Worm (Caenorhabditis elegans) whole organism, L1 larva: ENCODE data around the gene T10B5.4.
A peak's percentile ranks its signal among the peaks of the same experiment; 100 is the strongest.

Experiments
- C04F5.9 ChIP-seq: sonication (generic microtip); optimal IDR thresholded peaks from 2 replicates; lab custom pipeline; 2016; ENCODE audit warnings: missing genetic modification characterization, missing compliant biosample characterization
- F16B12.6 ChIP-seq: fragments of 150-350 bp; optimal IDR thresholded peaks from 2 replicates; lab custom pipeline; 2014; ENCODE audit warnings: missing biosample characterization, missing genetic modification characterization
- aha-1 ChIP-seq: fragments of 150-350 bp; optimal IDR thresholded peaks from 2 replicates; lab custom pipeline; 2014; ENCODE audit warnings: missing biosample characterization, missing genetic modification characterization
- aly-2 ChIP-seq: fragments of 150-350 bp; optimal IDR thresholded peaks from 2 replicates; lab custom pipeline; 2014; ENCODE audit warnings: missing biosample characterization, missing genetic modification characterization
- ama-1 ChIP-seq: fragments of 150-350 bp; optimal IDR thresholded peaks from 2 replicates; lab custom pipeline; 2014
- blmp-1 ChIP-seq: fragments of 150-350 bp; optimal IDR thresholded peaks from 2 replicates; lab custom pipeline; 2014; ENCODE audit warnings: missing biosample characterization, missing genetic modification characterization
- ceh-63 ChIP-seq: fragments of 200-800 bp; sonication (Bioruptor generic); optimal IDR thresholded peaks from 2 replicates; lab custom pipeline; 2018; ENCODE audit warnings: mild to moderate bottlenecking, missing genetic modification characterization, missing compliant biosample characterization
- ceh-8 ChIP-seq: fragments of 200-800 bp; sonication (Bioruptor generic); optimal IDR thresholded peaks from 2 replicates; lab custom pipeline; 2018; ENCODE audit warnings: mild to moderate bottlenecking, missing genetic modification characterization, moderate library complexity, missing compliant biosample characterization
- ceh-82 ChIP-seq, 3 experiments: fragments of 150-350 bp in 1 of 3; sonication (generic microtip) in 2 of 3; optimal IDR thresholded peaks; 2 replicates each; lab custom pipeline; 2014 to 2017; ENCODE audit warnings: missing biosample characterization in 3 of 3, missing genetic modification characterization in 3 of 3
- ceh-88 ChIP-seq: fragments of 200-800 bp; sonication (Bioruptor generic); IDR thresholded peaks from 2 replicates; pipeline ENCODE4 v1.3.6; 2022; ENCODE audit warnings: missing genetic modification characterization, missing compliant biosample characterization
- ces-1 ChIP-seq: fragments of 150-350 bp; optimal IDR thresholded peaks from 2 replicates; lab custom pipeline; 2014; ENCODE audit warnings: missing biosample characterization, missing genetic modification reagents, missing genetic modification characterization
- efl-1 ChIP-seq, 4 experiments: fragments of 150-350 bp; optimal IDR thresholded peaks in 3 of 4; peaks in 1 of 4; 1 replicate in 1 of 4; 2 replicates in 3 of 4; lab custom pipeline; 2014; ENCODE audit warnings: missing biosample characterization in 2 of 4, missing genetic modification characterization in 2 of 4, missing genetic modification reagents in 2 of 4
- efl-3 ChIP-seq: fragments of 200-800 bp; sonication (Bioruptor generic); optimal IDR thresholded peaks from 2 replicates; lab custom pipeline; 2018; ENCODE audit warnings: mild to moderate bottlenecking, missing genetic modification characterization, missing compliant biosample characterization
- egl-13 ChIP-seq: sonication (generic microtip); optimal IDR thresholded peaks from 2 replicates; lab custom pipeline; 2016; ENCODE audit warnings: missing genotype, missing genetic modification reagents, missing genetic modification characterization, missing compliant biosample characterization
- egl-27 ChIP-seq, 2 experiments: fragments of 150-350 bp in 1 of 2; sonication (generic microtip); optimal IDR thresholded peaks; 3 replicates each; lab custom pipeline; 2017 to 2018; ENCODE audit warnings: missing biosample characterization in 2 of 2, missing genetic modification characterization in 2 of 2, missing genetic modification reagents in 2 of 2
- elt-3 ChIP-seq, 6 experiments: fragments of 150-350 bp in 1 of 6; sonication (generic microtip); optimal IDR thresholded peaks; 2 replicates each; lab custom pipeline; 2017 to 2018; ENCODE audit warnings: missing biosample characterization in 6 of 6, missing genetic modification characterization in 6 of 6, inconsistent platforms in 1 of 6
- fkh-10 ChIP-seq: sonication (generic microtip); optimal IDR thresholded peaks from 2 replicates; lab custom pipeline; 2017; ENCODE audit warnings: missing biosample characterization, missing genetic modification reagents, missing genetic modification characterization
- fkh-8 ChIP-seq: sonication (generic microtip); optimal IDR thresholded peaks from 2 replicates; lab custom pipeline; 2016; ENCODE audit warnings: mild to moderate bottlenecking, missing genetic modification characterization, missing compliant biosample characterization
- fos-1 ChIP-seq: fragments of 150-350 bp; optimal IDR thresholded peaks from 2 replicates; lab custom pipeline; 2014; ENCODE audit warnings: missing biosample characterization, missing genetic modification characterization
- grh-1 ChIP-seq: fragments of 200-800 bp; sonication (Bioruptor generic); IDR thresholded peaks from 2 replicates; pipeline ENCODE4 v1.3.6; 2022; ENCODE audit warnings: missing genetic modification reagents, missing genetic modification characterization, missing compliant biosample characterization
- hlh-4 ChIP-seq: sonication (generic microtip); optimal IDR thresholded peaks from 2 replicates; lab custom pipeline; 2016; ENCODE audit warnings: mild to moderate bottlenecking, missing genetic modification characterization, missing compliant biosample characterization
- jun-1 ChIP-seq: fragments of 150-350 bp; optimal IDR thresholded peaks from 2 replicates; lab custom pipeline; 2014; ENCODE audit warnings: missing biosample characterization, missing genetic modification reagents, missing genetic modification characterization
- lin-14 ChIP-seq: fragments of 200-800 bp; sonication (Bioruptor generic); optimal IDR thresholded peaks from 2 replicates; lab custom pipeline; 2018; ENCODE audit warnings: mild to moderate bottlenecking, missing genetic modification characterization, moderate library complexity, missing compliant biosample characterization
- lin-35 ChIP-seq, 2 experiments: fragments of 150-350 bp; optimal IDR thresholded peaks; 2 replicates each; lab custom pipeline; 2014; ENCODE audit warnings: missing biosample characterization in 2 of 2, missing genetic modification characterization in 2 of 2, missing genetic modification reagents in 2 of 2
- lin-39 ChIP-seq: fragments of 150-350 bp; optimal IDR thresholded peaks from 2 replicates; lab custom pipeline; 2014; ENCODE audit warnings: missing biosample characterization, missing genetic modification reagents, missing genetic modification characterization
- lir-3 ChIP-seq: sonication (generic microtip); optimal IDR thresholded peaks from 2 replicates; lab custom pipeline; 2016; ENCODE audit warnings: mild to moderate bottlenecking, missing genetic modification characterization, moderate library complexity, missing compliant biosample characterization; ENCODE audit not compliant: poor library complexity
- lsy-2 ChIP-seq, 2 experiments: fragments of 150-350 bp; optimal IDR thresholded peaks; 2 replicates each; lab custom pipeline; 2014; ENCODE audit warnings: missing biosample characterization in 2 of 2, missing genetic modification characterization in 2 of 2
- mab-9 ChIP-seq: fragments of 200-800 bp; sonication (Bioruptor generic); IDR thresholded peaks from 2 replicates; pipeline ENCODE4 v1.3.6; 2022; ENCODE audit warnings: missing genetic modification reagents, missing genetic modification characterization, missing compliant biosample characterization
- mef-2 ChIP-seq: fragments of 150-350 bp; optimal IDR thresholded peaks from 2 replicates; lab custom pipeline; 2014; ENCODE audit warnings: missing biosample characterization, missing genetic modification characterization
- nhr-11 ChIP-seq: fragments of 150-350 bp; optimal IDR thresholded peaks from 2 replicates; lab custom pipeline; 2014; ENCODE audit warnings: missing biosample characterization, missing genetic modification characterization
- nhr-19 ChIP-seq: fragments of 200-800 bp; sonication (Bioruptor generic); conservative IDR thresholded peaks from 2 replicates; pipeline ENCODE4 v1.3.6; 2022; ENCODE audit warnings: missing genetic modification characterization, missing compliant biosample characterization
- nhr-237 ChIP-seq: fragments of 150-350 bp; optimal IDR thresholded peaks from 2 replicates; lab custom pipeline; 2014; ENCODE audit warnings: missing biosample characterization, missing genetic modification characterization
- nhr-47 ChIP-seq: sonication (generic microtip); optimal IDR thresholded peaks from 2 replicates; lab custom pipeline; 2016; ENCODE audit warnings: mild to moderate bottlenecking, missing genetic modification characterization, moderate library complexity, missing compliant biosample characterization
- nhr-71 ChIP-seq: sonication (generic microtip); optimal IDR thresholded peaks from 2 replicates; lab custom pipeline; 2016; ENCODE audit warnings: mild to moderate bottlenecking, missing genetic modification characterization, moderate library complexity, missing compliant biosample characterization
- nhr-77 ChIP-seq: fragments of 150-350 bp; optimal IDR thresholded peaks from 2 replicates; lab custom pipeline; 2014; ENCODE audit warnings: missing biosample characterization, missing genetic modification characterization
- nhr-85 ChIP-seq: sonication (generic microtip); peaks from one replicate; lab custom pipeline; 2016; ENCODE audit warnings: missing genetic modification characterization, inconsistent platforms, missing compliant biosample characterization
- pag-3 ChIP-seq: sonication (generic microtip); optimal IDR thresholded peaks from 2 replicates; lab custom pipeline; 2017; ENCODE audit warnings: missing genetic modification characterization, mild to moderate bottlenecking, missing compliant biosample characterization, antibody characterized with exemption, borderline replicate concordance; ENCODE audit not compliant: insufficient read depth
- pqm-1 ChIP-seq: sonication (generic microtip); optimal IDR thresholded peaks from 3 replicates; lab custom pipeline; 2017; ENCODE audit warnings: missing biosample characterization, missing genetic modification characterization
- rnt-1 ChIP-seq: sonication (generic microtip); optimal IDR thresholded peaks from 2 replicates; lab custom pipeline; 2016; ENCODE audit warnings: mild to moderate bottlenecking, missing genetic modification characterization, moderate library complexity, missing compliant biosample characterization
- skn-1 ChIP-seq: fragments of 150-350 bp; optimal IDR thresholded peaks from 2 replicates; lab custom pipeline; 2014; ENCODE audit warnings: missing biosample characterization, missing genetic modification characterization
- sox-4 ChIP-seq: sonication (generic microtip); optimal IDR thresholded peaks from 2 replicates; lab custom pipeline; 2016; ENCODE audit warnings: missing genetic modification characterization, missing compliant biosample characterization
- sptf-1 ChIP-seq: fragments of 150-350 bp; optimal IDR thresholded peaks from 2 replicates; lab custom pipeline; 2014; ENCODE audit warnings: missing biosample characterization, missing genetic modification characterization
- sup-37 ChIP-seq: fragments of 200-800 bp; sonication (Bioruptor generic); optimal IDR thresholded peaks from 2 replicates; lab custom pipeline; 2018; ENCODE audit warnings: mild to moderate bottlenecking, missing genetic modification characterization, missing compliant biosample characterization
- tbx-2 ChIP-seq: sonication (generic microtip); optimal IDR thresholded peaks from 2 replicates; lab custom pipeline; 2016; ENCODE audit warnings: missing genetic modification characterization, missing compliant biosample characterization
- tlp-1 ChIP-seq: fragments of 150-350 bp; optimal IDR thresholded peaks from 2 replicates; lab custom pipeline; 2014; ENCODE audit warnings: missing biosample characterization, missing genetic modification characterization
- unc-130 ChIP-seq: fragments of 150-350 bp; optimal IDR thresholded peaks from 2 replicates; lab custom pipeline; 2017; ENCODE audit warnings: missing biosample characterization, missing genetic modification characterization, inconsistent platforms
- unc-62 ChIP-seq: fragments of 150-350 bp; optimal IDR thresholded peaks from 2 replicates; lab custom pipeline; 2014; ENCODE audit warnings: missing biosample characterization, missing genetic modification reagents, missing genetic modification characterization
- unc-86 ChIP-seq: sonication (generic microtip); optimal IDR thresholded peaks from 2 replicates; lab custom pipeline; 2016; ENCODE audit warnings: missing genetic modification characterization, missing compliant biosample characterization
- unc-98 ChIP-seq: fragments of 200-800 bp; sonication (Bioruptor generic); IDR thresholded peaks from 2 replicates; pipeline ENCODE4 v1.3.6; 2022; ENCODE audit warnings: missing genetic modification characterization, missing compliant biosample characterization
- xbp-1 ChIP-seq: sonication (generic microtip); optimal IDR thresholded peaks from 2 replicates; lab custom pipeline; 2016; ENCODE audit warnings: missing genetic modification characterization, missing compliant biosample characterization
- zip-4 ChIP-seq: fragments of 200-800 bp; sonication (Bioruptor generic); optimal IDR thresholded peaks from 2 replicates; lab custom pipeline; 2018; ENCODE audit warnings: mild to moderate bottlenecking, missing genetic modification characterization, moderate library complexity, missing compliant biosample characterization
- ztf-11 ChIP-seq, 2 experiments: sonication (generic microtip); optimal IDR thresholded peaks; 2 replicates each; lab custom pipeline; 2016 to 2017; ENCODE audit warnings: missing genetic modification characterization in 2 of 2, missing biosample characterization in 1 of 2, missing compliant biosample characterization in 1 of 2

Gene T10B5.4

ce11 chrV:1871768-1872296, at the start of gene T10B5.4, which contains the start of gene cct-7:
Gene T10B5.4, minus strand, starts transcription at chrV:1871807.
Gene cct-7, plus strand, starts transcription at chrV:1872246.
- peak; percentile 80 for TF ChIP-seq jun-1 (tag; lab: Kevin White, UChicago)
- peak; percentile 87 for TF ChIP-seq rnt-1 (tag; lab: Kevin White, UChicago)
- TF ChIP-seq lin-35 (GFP tag; optimal IDR thresholded peaks at IDR 0.05; lab: Kevin White, UChicago), result peak; percentile 85
- peak; percentile 46 for TF ChIP-seq mab-9 (GFP tag; lab: Robert Waterston, UW)
- TF ChIP-seq zip-4 (GFP tag; lab: Kevin White, UChicago), result no peak
- no peak for TF ChIP-seq tlp-1 (tag; lab: Kevin White, UChicago)
- peak; percentile 57 for TF ChIP-seq nhr-11 (tag; lab: Kevin White, UChicago)
- peak; percentile 35 for TF ChIP-seq blmp-1 (tag; lab: Kevin White, UChicago)
- TF ChIP-seq C04F5.9, result no peak
- TF ChIP-seq ztf-11 (tag; optimal IDR thresholded peaks at IDR 0.05; lab: Kevin White, UChicago), result peak in 1 of 2 experiments; percentile 74
- peak; percentile 92 for TF ChIP-seq nhr-71
- peak; percentile 73 for TF ChIP-seq nhr-237
- peak; percentile 84 for TF ChIP-seq tbx-2 (tag; lab: Kevin White, UChicago)
- TF ChIP-seq lin-39, result no peak
- no peak for TF ChIP-seq unc-62
- peak; percentile 99 for TF ChIP-seq fkh-8 (tag; lab: Kevin White, UChicago)
- TF ChIP-seq fos-1 (tag; lab: Kevin White, UChicago), result peak; percentile 83
- no peak for TF ChIP-seq pag-3 (tag; lab: Kevin White, UChicago)
- TF ChIP-seq ceh-88, result peak; percentile 44; the same call in 1 of the 2 replicates
- TF ChIP-seq efl-3 (GFP tag; lab: Kevin White, UChicago), result no peak
- peak; percentile 92 for TF ChIP-seq unc-86
- peak; percentile 55; the same call in 1 of the 2 replicates for TF ChIP-seq nhr-19 (GFP tag; lab: Robert Waterston, UW)
- no peak for TF ChIP-seq elt-3 (tag; optimal IDR thresholded peaks at IDR 0.05; lab: Kevin White, UChicago)
- no peak for TF ChIP-seq sup-37 (GFP tag; lab: Kevin White, UChicago)
- peak; percentile 88 for TF ChIP-seq egl-13
- peak in 1 of 2 experiments; percentile 10 for TF ChIP-seq egl-27 (tag; optimal IDR thresholded peaks at IDR 0.05; lab: Kevin White, UChicago)
- no peak for TF ChIP-seq sptf-1 (tag; lab: Kevin White, UChicago)
- TF ChIP-seq nhr-77, result peak; percentile 87
- TF ChIP-seq nhr-85 (tag; lab: Kevin White, UChicago), result peak; percentile 74
- peak; percentile 82 for TF ChIP-seq xbp-1 (tag; lab: Kevin White, UChicago)
- peak; percentile 91 for TF ChIP-seq nhr-47
- peak; percentile 83 to 85 for TF ChIP-seq efl-1 (optimal IDR thresholded peaks at IDR 0.05; lab: Kevin White, UChicago)
- TF ChIP-seq efl-1 (GFP tag; optimal IDR thresholded peaks at IDR 0.05 in 1 of 2; lab: Kevin White, UChicago), result peak; percentile 81 to 91
- no peak for TF ChIP-seq lir-3
- TF ChIP-seq F16B12.6 (tag; lab: Kevin White, UChicago), result peak; percentile 56
- TF ChIP-seq ceh-63 (GFP tag; lab: Kevin White, UChicago), result no peak
- no peak for TF ChIP-seq hlh-4 (tag; lab: Kevin White, UChicago)
- TF ChIP-seq ceh-8 (GFP tag; lab: Kevin White, UChicago), result no peak
- TF ChIP-seq ces-1 (GFP tag; lab: Kevin White, UChicago), result no peak
- no peak for TF ChIP-seq grh-1
- TF ChIP-seq unc-98 (GFP tag; lab: Robert Waterston, UW), result no peak; the same call in 1 of the 2 replicates
- peak; percentile 48 for TF ChIP-seq unc-130 (tag; lab: Kevin White, UChicago)
- peak; percentile 35 for TF ChIP-seq mef-2 (tag; lab: Kevin White, UChicago)
- TF ChIP-seq lin-14 (GFP tag; lab: Kevin White, UChicago), result peak; percentile 100
- no peak for TF ChIP-seq aha-1
- peak; percentile 98 for TF ChIP-seq fkh-10 (GFP tag; lab: Kevin White, UChicago)
- TF ChIP-seq aly-2, result no peak
- TF ChIP-seq ceh-82 (tag; optimal IDR thresholded peaks at IDR 0.05; lab: Kevin White, UChicago), result peak; percentile 66 to 95 (median 77)
- TF ChIP-seq lsy-2 (tag; optimal IDR thresholded peaks at IDR 0.05; lab: Kevin White, UChicago), result peak; percentile 74 to 92
- peak; percentile 63 for TF ChIP-seq sox-4 (tag; lab: Kevin White, UChicago)
- no peak for TF ChIP-seq pqm-1
- no peak for TF ChIP-seq ama-1 (lab: Kevin White, UChicago)
- TF ChIP-seq skn-1 (tag; lab: Kevin White, UChicago), result peak; percentile 92
